Worm (Caenorhabditis elegans): ENCODE measurements around the gene Y116A8C.9.

Gene Y116A8C.9

DNA sequence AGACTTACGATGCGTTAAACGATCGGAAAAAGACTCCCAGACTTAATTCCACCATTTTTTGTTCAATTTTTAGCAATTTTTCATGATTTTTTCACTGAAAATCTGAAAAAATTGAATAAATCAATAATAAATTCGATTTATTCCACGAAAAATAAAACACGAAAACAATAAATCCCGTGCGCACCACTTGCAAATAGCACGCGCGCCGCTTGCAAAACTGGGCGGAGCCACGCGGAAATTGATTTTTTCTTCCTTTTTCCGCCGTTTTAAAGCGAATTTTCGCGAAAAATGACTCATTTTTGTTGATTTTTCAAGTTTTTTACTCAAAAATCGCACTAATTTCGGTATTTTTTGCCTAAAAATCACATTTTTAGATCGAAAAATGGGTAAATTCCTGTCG lies at the start of gene Y116A8C.9, which contains the start of gene arf-6:
Gene Y116A8C.9, minus strand, starts transcription at position 55 of the 400 bp plus-strand sequence.
Gene arf-6, plus strand, starts transcription at position 375 of the 400 bp plus-strand sequence.
- TF ChIP-seq ref-1 (GFP tag; conservative IDR thresholded peaks at IDR 0.05) = no peak
- peak; percentile 76 for TF ChIP-seq ztf-23 (GFP tag; IDR thresholded peaks at IDR 0.05)
- TF ChIP-seq ztf-29 (GFP tag; IDR thresholded peaks at IDR 0.05) = no peak
- TF ChIP-seq med-1 (GFP tag; optimal IDR thresholded peaks at IDR 0.05; ENCODE audit: insufficient read depth) = peak; percentile 84
- TF ChIP-seq tab-1 (GFP tag; IDR thresholded peaks at IDR 0.05) = peak; percentile 67; the same call in 1 of the 2 replicates
- peak; percentile 81 for TF ChIP-seq flt-1 (GFP tag; IDR thresholded peaks at IDR 0.05)
- peak; percentile 1 for TF ChIP-seq cog-1 (tag; optimal IDR thresholded peaks at IDR 0.05)
- TF ChIP-seq klf-2 (GFP tag; conservative IDR thresholded peaks at IDR 0.05) = peak; percentile 77; the same call in 1 of the 2 replicates
- TF ChIP-seq T22C8.4 (GFP tag; IDR thresholded peaks at IDR 0.05) = peak; percentile 87

ce11 chrIV:16995425-16995824 lies 48.8 kb upstream of the Y116A8C.9 start, which contains the start of gene rom-4:
rom-4 (plus strand) TSS chrIV:16995822.
- TF ChIP-seq cog-1 (tag; optimal IDR thresholded peaks at IDR 0.05) (peak; percentile 28), ztf-29 (GFP tag; IDR thresholded peaks at IDR 0.05) (no peak), T22C8.4 (GFP tag; IDR thresholded peaks at IDR 0.05) (peak; percentile 48; the same call in 1 of the 2 replicates)

DNA sequence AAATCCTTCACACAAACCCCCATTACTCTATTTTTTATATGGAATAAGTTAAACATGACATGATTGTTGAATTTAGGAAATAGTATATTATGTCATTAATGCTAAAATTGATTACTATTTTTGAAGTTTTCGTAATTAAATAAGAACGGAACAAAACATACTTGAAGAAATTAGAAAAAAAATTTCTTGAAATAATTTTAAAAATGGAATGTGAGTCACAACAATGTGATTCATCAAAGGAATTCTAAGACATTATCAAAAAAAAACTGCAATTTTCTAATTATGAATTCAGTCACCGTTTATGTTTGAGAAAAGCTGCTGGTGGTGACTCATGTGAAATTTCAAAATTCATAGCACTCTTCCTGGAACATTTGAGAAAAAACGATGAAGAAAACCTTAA lies 41.8 kb upstream of the Y116A8C.9 start, which contains the start of gene nccd-1:
Gene nccd-1, plus strand, starts transcription at position 301 of the 400 bp plus-strand sequence.
- TF ChIP-seq ztf-29 (GFP tag; IDR thresholded peaks at IDR 0.05) (no peak), ref-1 (GFP tag; conservative IDR thresholded peaks at IDR 0.05) (no peak), tab-1 (GFP tag; IDR thresholded peaks at IDR 0.05) (no peak), klf-2 (GFP tag; conservative IDR thresholded peaks at IDR 0.05) (no peak)

DNA sequence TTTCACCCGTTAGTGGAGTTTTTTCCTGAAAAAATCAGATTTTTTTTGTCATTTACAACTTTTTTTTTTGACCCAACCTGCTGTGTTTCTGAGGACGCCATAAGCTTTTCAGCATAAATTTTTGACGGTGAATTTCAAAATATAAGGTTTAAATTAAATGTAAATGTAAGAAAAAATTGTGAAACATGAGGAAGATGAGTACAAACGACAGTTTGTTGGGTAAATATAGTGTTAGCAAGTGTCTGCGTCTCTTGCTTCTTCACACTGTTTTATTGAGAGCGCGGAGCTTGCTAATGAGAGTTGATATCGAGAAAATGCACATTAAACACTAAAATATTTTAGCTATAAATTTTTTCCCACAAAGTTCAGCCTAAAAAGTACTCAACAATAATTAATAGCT lies 23.8 kb upstream of the Y116A8C.9 start, which contains the start of gene rom-3:
Gene rom-3, minus strand, starts transcription at position 101 of the 400 bp plus-strand sequence.
- no peak for TF ChIP-seq ref-1 (GFP tag; conservative IDR thresholded peaks at IDR 0.05)
- TF ChIP-seq med-1 (GFP tag; optimal IDR thresholded peaks at IDR 0.05; ENCODE audit: insufficient read depth) = no peak
- TF ChIP-seq cog-1 (tag; optimal IDR thresholded peaks at IDR 0.05) = no peak

DNA sequence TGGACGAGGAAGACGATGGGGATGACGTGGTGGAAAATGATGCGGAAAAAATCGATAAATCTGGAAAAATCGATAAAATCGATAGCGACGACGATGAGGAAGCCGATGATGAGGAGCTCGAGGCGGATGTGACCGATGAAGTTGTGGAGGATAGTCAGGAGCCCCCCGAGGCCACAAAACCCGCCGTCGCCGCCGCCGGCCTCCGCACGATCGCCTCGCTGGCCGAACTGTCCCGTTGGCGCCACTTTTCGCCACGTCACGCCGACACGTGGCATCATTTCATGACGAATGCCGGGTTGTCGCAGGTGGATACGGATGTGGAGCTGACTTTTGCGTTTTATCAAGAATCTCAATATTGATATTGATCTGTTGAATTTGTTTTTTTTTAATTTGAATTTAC lies 15.8 kb upstream of the Y116A8C.9 start:
- peak; percentile 48; the same call in 1 of the 2 replicates for TF ChIP-seq T22C8.4 (GFP tag; IDR thresholded peaks at IDR 0.05)
- TF ChIP-seq ztf-23 (GFP tag; IDR thresholded peaks at IDR 0.05) = no peak

- TF ChIP-seq ztf-23 (GFP tag; IDR thresholded peaks at IDR 0.05) (no peak), T22C8.4 (GFP tag; IDR thresholded peaks at IDR 0.05) (0 out of 2 replicates have a peak, but pooled peaks have one; percentile 46)
Measured at ce11 chrIV:16952389-16952788, 5.8 kb upstream of the Y116A8C.9 start.

DNA sequence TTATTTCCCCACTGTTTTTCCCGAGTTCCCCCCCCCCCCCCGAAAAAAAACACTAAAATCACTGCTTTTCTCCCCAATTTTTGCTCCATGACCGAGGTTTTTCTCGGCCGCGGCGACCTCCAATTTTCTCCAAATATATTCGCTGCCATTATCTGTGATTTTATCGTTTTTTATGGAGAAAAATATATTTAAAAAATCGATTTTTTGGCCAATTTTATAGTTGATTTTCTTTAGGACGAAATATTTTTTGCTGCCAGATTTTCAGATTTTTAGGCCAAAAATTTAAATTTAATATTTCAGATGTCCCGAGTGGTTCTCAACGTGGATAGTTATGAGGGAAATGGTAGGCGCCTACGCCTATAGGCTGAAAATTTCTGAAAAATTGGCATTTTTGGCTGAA lies 3.2 kb upstream of the Y116A8C.9 start, which contains the start of gene rad-54.B:
Gene rad-54.B, plus strand, starts transcription at position 301 of the 400 bp plus-strand sequence.
- TF ChIP-seq tab-1 (GFP tag; IDR thresholded peaks at IDR 0.05) (no peak), ref-1 (GFP tag; conservative IDR thresholded peaks at IDR 0.05) (no peak), med-1 (GFP tag; optimal IDR thresholded peaks at IDR 0.05; ENCODE audit: insufficient read depth) (no peak)

- TF ChIP-seq ztf-23 (GFP tag; IDR thresholded peaks at IDR 0.05) (no peak), cog-1 (tag; optimal IDR thresholded peaks at IDR 0.05) (no peak), flt-1 (GFP tag; IDR thresholded peaks at IDR 0.05) (no peak), ztf-29 (GFP tag; IDR thresholded peaks at IDR 0.05) (no peak), T22C8.4 (GFP tag; IDR thresholded peaks at IDR 0.05) (no peak), ref-1 (GFP tag; conservative IDR thresholded peaks at IDR 0.05) (no peak)
Measured at ce11 chrIV:16939001-16939400, 7.6 kb downstream of the Y116A8C.9 start, which contains the start of gene Y116A8C.10. Y116A8C.10 (minus strand) TSS chrIV:16939101.

DNA sequence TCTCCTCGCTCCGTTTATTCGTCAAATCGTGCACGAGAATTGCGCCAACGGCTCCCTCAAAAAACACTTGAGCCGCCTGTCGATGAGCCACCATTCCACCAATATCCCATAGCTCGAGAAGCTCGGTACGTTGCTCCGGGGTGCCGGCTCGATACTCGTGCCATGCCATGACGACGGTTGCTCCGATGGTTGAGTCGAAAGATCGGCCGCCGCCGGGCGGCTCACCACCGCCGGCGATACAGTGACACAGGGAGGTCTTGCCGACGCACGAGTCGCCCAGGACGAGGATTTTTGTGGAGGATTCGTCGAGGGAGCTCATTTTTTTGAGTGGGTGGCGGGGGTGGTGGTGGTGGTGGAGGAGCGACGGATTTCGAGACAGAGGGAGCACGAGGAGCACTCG lies 10.5 kb downstream of the Y116A8C.9 start:
- TF ChIP-seq cog-1 (tag; optimal IDR thresholded peaks at IDR 0.05) = no peak
- TF ChIP-seq T22C8.4 (GFP tag; IDR thresholded peaks at IDR 0.05) = no peak
- no peak for TF ChIP-seq ref-1 (GFP tag; conservative IDR thresholded peaks at IDR 0.05)
- TF ChIP-seq tab-1 (GFP tag; IDR thresholded peaks at IDR 0.05) = no peak
- no peak for TF ChIP-seq ztf-29 (GFP tag; IDR thresholded peaks at IDR 0.05)
- no peak for TF ChIP-seq med-1 (GFP tag; optimal IDR thresholded peaks at IDR 0.05; ENCODE audit: insufficient read depth)
- no peak for TF ChIP-seq ztf-23 (GFP tag; IDR thresholded peaks at IDR 0.05)

ce11 chrIV:16931077-16931476 lies 15.5 kb downstream of the Y116A8C.9 start, which contains the start of gene Y116A8C.49:
Y116A8C.49 (minus strand) TSS chrIV:16931177.
- no peak for TF ChIP-seq med-1 (GFP tag; optimal IDR thresholded peaks at IDR 0.05; ENCODE audit: insufficient read depth)
- TF ChIP-seq ztf-23 (GFP tag; IDR thresholded peaks at IDR 0.05) = no peak
- no peak for TF ChIP-seq ref-1 (GFP tag; conservative IDR thresholded peaks at IDR 0.05)
- no peak for TF ChIP-seq flt-1 (GFP tag; IDR thresholded peaks at IDR 0.05)
- TF ChIP-seq tab-1 (GFP tag; IDR thresholded peaks at IDR 0.05) = no peak
- TF ChIP-seq cog-1 (tag; optimal IDR thresholded peaks at IDR 0.05) = no peak
- no peak for TF ChIP-seq klf-2 (GFP tag; conservative IDR thresholded peaks at IDR 0.05)
- TF ChIP-seq ztf-29 (GFP tag; IDR thresholded peaks at IDR 0.05) = no peak
- no peak for TF ChIP-seq T22C8.4 (GFP tag; IDR thresholded peaks at IDR 0.05)

DNA sequence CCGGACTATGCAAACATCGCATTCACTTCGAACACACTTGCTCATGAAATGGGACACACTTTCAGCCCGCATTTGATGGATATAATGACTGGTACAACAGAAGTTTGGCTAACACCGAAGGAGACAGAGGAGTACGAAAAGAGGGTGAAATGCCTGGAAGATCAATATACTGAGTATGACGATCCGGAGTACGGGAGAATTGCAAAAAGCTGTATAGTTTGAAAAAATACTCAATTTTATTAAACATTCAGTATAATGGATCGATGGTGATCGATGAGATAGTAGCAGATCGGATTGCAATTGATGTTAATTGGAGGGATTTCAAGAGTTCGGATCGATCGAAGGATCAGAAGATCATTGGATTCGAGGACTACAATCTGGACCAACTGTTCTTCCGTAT lies 20.0 kb downstream of the Y116A8C.9 start:
- TF ChIP-seq cog-1 (tag; optimal IDR thresholded peaks at IDR 0.05) (no peak), med-1 (GFP tag; optimal IDR thresholded peaks at IDR 0.05; ENCODE audit: insufficient read depth) (no peak), flt-1 (GFP tag; IDR thresholded peaks at IDR 0.05) (no peak), T22C8.4 (GFP tag; IDR thresholded peaks at IDR 0.05) (no peak), ztf-23 (GFP tag; IDR thresholded peaks at IDR 0.05) (no peak), ref-1 (GFP tag; conservative IDR thresholded peaks at IDR 0.05) (no peak), klf-2 (GFP tag; conservative IDR thresholded peaks at IDR 0.05) (no peak), ztf-29 (GFP tag; IDR thresholded peaks at IDR 0.05) (no peak), tab-1 (GFP tag; IDR thresholded peaks at IDR 0.05) (no peak)

Measured in whole organism, midembryonic.